Worm (Caenorhabditis elegans) whole organism, mixed stage, embryonic: ENCODE data around the gene Y105C5A.1274.

ENCODE experiments used
- M03D4.4 ChIP-seq: sonication (generic microtip); optimal IDR thresholded peaks from 2 replicates; lab custom pipeline; 2017; ENCODE audit warnings: mild to moderate bottlenecking, missing genetic modification characterization, missing compliant biosample characterization
- bed-3 ChIP-seq: fragments of 200-800 bp; sonication (Bioruptor generic); optimal IDR thresholded peaks from 3 replicates; lab custom pipeline; 2018; ENCODE audit warnings: mild to moderate bottlenecking, missing genetic modification characterization, moderate library complexity, missing compliant biosample characterization
- ceh-39 ChIP-seq: fragments of 150-350 bp; optimal IDR thresholded peaks from 2 replicates; lab custom pipeline; 2014; ENCODE audit warnings: missing biosample characterization, missing genetic modification characterization
- ceh-83 ChIP-seq: fragments of 200-800 bp; sonication (Bioruptor generic); optimal IDR thresholded peaks from 2 replicates; lab custom pipeline; 2018; ENCODE audit warnings: mild to moderate bottlenecking, missing genetic modification characterization, missing compliant biosample characterization
- ces-1 ChIP-seq: fragments of 150-350 bp; optimal IDR thresholded peaks from 2 replicates; lab custom pipeline; 2014; ENCODE audit warnings: missing biosample characterization, missing genetic modification reagents, missing genetic modification characterization
- cnd-1 ChIP-seq: fragments of 200-800 bp; sonication (Bioruptor generic); optimal IDR thresholded peaks from 2 replicates; lab custom pipeline; 2018; ENCODE audit warnings: mild to moderate bottlenecking, missing genetic modification characterization, missing compliant biosample characterization
- drap-1 ChIP-seq: fragments of 200-800 bp; sonication (Bioruptor generic); optimal IDR thresholded peaks from 3 replicates; lab custom pipeline; 2018; ENCODE audit warnings: mild to moderate bottlenecking, missing genetic modification characterization, missing compliant biosample characterization
- elt-1 ChIP-seq: sonication (generic microtip); optimal IDR thresholded peaks from 2 replicates; lab custom pipeline; 2017; ENCODE audit warnings: missing genetic modification characterization, mild to moderate bottlenecking, missing compliant biosample characterization, antibody characterized with exemption, moderate library complexity, borderline replicate concordance; ENCODE audit not compliant: insufficient read depth
- elt-3 ChIP-seq: fragments of 150-350 bp; optimal IDR thresholded peaks from 2 replicates; lab custom pipeline; 2014; ENCODE audit warnings: missing biosample characterization, missing genetic modification characterization
- ham-2 ChIP-seq: fragments of 200-800 bp; sonication (Bioruptor generic); optimal IDR thresholded peaks from 2 replicates; lab custom pipeline; 2018; ENCODE audit warnings: mild to moderate bottlenecking, missing genetic modification characterization, missing compliant biosample characterization
- hlh-1 ChIP-seq: fragments of 150-350 bp; optimal IDR thresholded peaks from 2 replicates; lab custom pipeline; 2014; ENCODE audit warnings: missing biosample characterization, missing genetic modification reagents, missing genetic modification characterization
- lin-13 ChIP-seq: fragments of 150-350 bp; optimal IDR thresholded peaks from 2 replicates; lab custom pipeline; 2014; ENCODE audit warnings: missing biosample characterization, missing genetic modification characterization
- lsy-2 ChIP-seq: fragments of 150-350 bp; optimal IDR thresholded peaks from 2 replicates; lab custom pipeline; 2014; ENCODE audit warnings: missing biosample characterization, missing genetic modification characterization
- mab-5 ChIP-seq: fragments of 150-350 bp; optimal IDR thresholded peaks from 2 replicates; lab custom pipeline; 2014; ENCODE audit warnings: missing biosample characterization, missing genetic modification characterization
- mep-1 ChIP-seq: fragments of 150-350 bp; optimal IDR thresholded peaks from 2 replicates; lab custom pipeline; 2017; ENCODE audit warnings: missing biosample characterization, missing genetic modification reagents, missing genetic modification characterization, inconsistent platforms
- mls-2 ChIP-seq: sonication (generic microtip); optimal IDR thresholded peaks from 2 replicates; lab custom pipeline; 2016; ENCODE audit warnings: mild to moderate bottlenecking, missing genetic modification characterization, moderate library complexity, missing compliant biosample characterization
- nhr-2 ChIP-seq: fragments of 150-350 bp; optimal IDR thresholded peaks from 2 replicates; lab custom pipeline; 2014; ENCODE audit warnings: missing biosample characterization, missing genetic modification characterization
- nhr-237 ChIP-seq: fragments of 150-350 bp; optimal IDR thresholded peaks from 2 replicates; lab custom pipeline; 2014; ENCODE audit warnings: missing biosample characterization, missing genetic modification characterization
- nhr-28 ChIP-seq: fragments of 150-350 bp; optimal IDR thresholded peaks from 2 replicates; lab custom pipeline; 2014; ENCODE audit warnings: missing biosample characterization, missing genetic modification characterization
- nhr-76 ChIP-seq: sonication (generic microtip); optimal IDR thresholded peaks from 2 replicates; lab custom pipeline; 2017; ENCODE audit warnings: missing biosample characterization, missing genetic modification characterization
- pha-4 ChIP-seq: fragments of 150-350 bp; optimal IDR thresholded peaks from 2 replicates; lab custom pipeline; 2018; ENCODE audit warnings: missing biosample characterization, missing genetic modification reagents, missing genetic modification characterization
- sem-2 ChIP-seq: fragments of 200-800 bp; sonication (Bioruptor generic); optimal IDR thresholded peaks from 2 replicates; lab custom pipeline; 2018; ENCODE audit warnings: mild to moderate bottlenecking, missing genetic modification characterization, missing compliant biosample characterization
- snpc-4 ChIP-seq: fragments of 150-350 bp; optimal IDR thresholded peaks from 2 replicates; lab custom pipeline; 2014; ENCODE audit warnings: missing biosample characterization, missing genetic modification characterization
- sptf-1 ChIP-seq: sonication (generic microtip); optimal IDR thresholded peaks from 2 replicates; lab custom pipeline; 2017; ENCODE audit warnings: mild to moderate bottlenecking, missing genetic modification characterization, moderate library complexity, missing compliant biosample characterization
- tbx-8 ChIP-seq: fragments of 200-800 bp; sonication (Bioruptor generic); optimal IDR thresholded peaks from 2 replicates; lab custom pipeline; 2018; ENCODE audit warnings: mild to moderate bottlenecking, missing genetic modification characterization, moderate library complexity, missing compliant biosample characterization
- unc-120 ChIP-seq: sonication (generic microtip); optimal IDR thresholded peaks from 2 replicates; lab custom pipeline; 2017; ENCODE audit warnings: missing genetic modification characterization, missing compliant biosample characterization; ENCODE audit not compliant: poor library complexity, severe bottlenecking
- unc-39 ChIP-seq: fragments of 150-350 bp; optimal IDR thresholded peaks from 2 replicates; lab custom pipeline; 2014; ENCODE audit warnings: missing biosample characterization, missing genetic modification characterization
- unc-62 ChIP-seq: fragments of 150-350 bp; optimal IDR thresholded peaks from 2 replicates; lab custom pipeline; 2014; ENCODE audit warnings: missing biosample characterization, missing genetic modification reagents, missing genetic modification characterization
- zip-8 ChIP-seq: fragments of 150-350 bp; optimal IDR thresholded peaks from 2 replicates; lab custom pipeline; 2014; ENCODE audit warnings: missing biosample characterization, missing genetic modification characterization
- ztf-11 ChIP-seq: fragments of 150-350 bp; optimal IDR thresholded peaks from 2 replicates; lab custom pipeline; 2014; ENCODE audit warnings: missing biosample characterization, missing genetic modification characterization

The Y105C5A.1274 gene

DNA sequence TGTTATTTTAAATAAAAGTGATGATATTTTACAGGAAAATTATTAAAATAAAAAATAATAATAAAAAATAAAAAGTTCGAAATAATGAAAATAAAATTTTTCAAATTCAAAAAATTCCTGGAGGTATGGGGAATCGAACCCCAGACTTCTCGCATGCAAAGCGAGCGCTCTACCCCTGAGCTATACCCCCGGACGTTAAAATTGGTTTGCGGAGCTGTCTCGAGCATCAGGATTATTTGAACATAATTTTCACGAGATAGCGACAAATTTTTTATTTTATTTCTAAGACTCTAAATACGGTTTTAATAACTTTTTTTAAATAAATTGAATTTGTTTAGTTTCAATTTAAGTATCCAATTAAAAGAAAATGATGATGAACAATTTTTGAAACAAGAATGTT lies 30.3 kb upstream of the Y105C5A.1274 start:
- TF ChIP-seq sem-2 (GFP tag; lab: Kevin White, UChicago) (no peak), tbx-8 (GFP tag; lab: Kevin White, UChicago) (no peak), nhr-28 (tag; lab: Kevin White, UChicago) (no peak), lsy-2 (no peak), ztf-11 (tag; lab: Kevin White, UChicago) (no peak), pha-4 (tag; lab: Kevin White, UChicago) (no peak), mep-1 (tag; lab: Kevin White, UChicago) (no peak), ceh-83 (GFP tag; lab: Kevin White, UChicago) (no peak), zip-8 (no peak), lin-13 (tag; lab: Kevin White, UChicago) (no peak), hlh-1 (no peak)
- TF ChIP-seq, all 35 proteins: peak for 0

DNA sequence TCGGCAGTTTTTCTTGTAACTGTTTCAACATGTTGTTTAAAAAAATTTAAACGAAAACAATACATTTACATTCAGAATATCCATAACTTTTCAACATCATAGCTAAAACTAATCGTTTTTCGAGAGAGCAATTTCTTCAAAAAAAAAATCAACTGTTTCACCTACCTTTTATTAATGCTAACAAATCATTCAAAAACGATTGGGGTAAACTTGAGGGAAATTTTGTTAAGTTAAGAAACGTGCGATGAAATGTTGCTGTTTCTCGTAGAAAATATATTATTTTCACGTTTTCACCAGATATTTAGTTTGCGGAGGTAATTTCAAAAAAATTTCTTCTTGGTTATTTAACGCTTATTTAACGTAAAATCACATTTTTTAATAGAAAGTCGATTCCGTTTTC lies 28.1 kb upstream of the Y105C5A.1274 start:
- TF ChIP-seq unc-120 (tag; lab: Kevin White, UChicago), result no peak
- no peak for TF ChIP-seq cnd-1 (tag; lab: Kevin White, UChicago)
- no peak for TF ChIP-seq unc-62
- TF ChIP-seq zip-8, result no peak
- TF ChIP-seq tbx-8 (GFP tag; lab: Kevin White, UChicago), result no peak
- TF ChIP-seq drap-1 (GFP tag; lab: Kevin White, UChicago), result no peak
- TF ChIP-seq lsy-2, result no peak
- TF ChIP-seq nhr-237 (tag; lab: Kevin White, UChicago), result no peak
- TF ChIP-seq sem-2 (GFP tag; lab: Kevin White, UChicago), result no peak
- no peak for TF ChIP-seq mep-1 (tag; lab: Kevin White, UChicago)
- no peak for TF ChIP-seq mab-5
- TF ChIP-seq ham-2 (GFP tag; lab: Kevin White, UChicago), result no peak
- no peak for TF ChIP-seq pha-4 (tag; lab: Kevin White, UChicago)
- TF ChIP-seq ceh-39 (tag; lab: Kevin White, UChicago), result no peak
- no peak for TF ChIP-seq nhr-28 (tag; lab: Kevin White, UChicago)
- no peak for TF ChIP-seq sptf-1 (tag; lab: Kevin White, UChicago)
- TF ChIP-seq elt-3, result no peak
- TF ChIP-seq M03D4.4 (tag; lab: Kevin White, UChicago), result no peak

- no peak for TF ChIP-seq ztf-11 (tag; lab: Kevin White, UChicago)
- no peak for TF ChIP-seq lin-13 (tag; lab: Kevin White, UChicago)
- no peak for TF ChIP-seq sptf-1 (tag; lab: Kevin White, UChicago)
- TF ChIP-seq mep-1 (tag; lab: Kevin White, UChicago), result no peak
- TF ChIP-seq tbx-8 (GFP tag; lab: Kevin White, UChicago), result no peak
- TF ChIP-seq sem-2 (GFP tag; lab: Kevin White, UChicago), result no peak
- TF ChIP-seq lsy-2, result no peak
- TF ChIP-seq mab-5, result no peak
- TF ChIP-seq bed-3 (GFP tag; lab: Kevin White, UChicago), result no peak
- no peak for TF ChIP-seq mls-2 (tag; lab: Kevin White, UChicago)
- TF ChIP-seq unc-62, result no peak
- TF ChIP-seq nhr-2, result no peak
- TF ChIP-seq snpc-4, result no peak
- TF ChIP-seq, all 35 proteins: peak for 0
Observed at ce11 chrIV:15613141-15613540, 21.4 kb upstream of the Y105C5A.1274 start.

ce11 chrIV:15616971-15617370 lies 17.6 kb upstream of the Y105C5A.1274 start, which contains the start of gene Y105C5A.8:
Gene Y105C5A.8 (minus strand): TSS chrIV:15617071.
- no peak for TF ChIP-seq nhr-76
- no peak for TF ChIP-seq nhr-28 (tag; lab: Kevin White, UChicago)
- no peak for TF ChIP-seq lin-13 (tag; lab: Kevin White, UChicago)
- TF ChIP-seq nhr-237 (tag; lab: Kevin White, UChicago), result no peak
- no peak for TF ChIP-seq lsy-2
- no peak for TF ChIP-seq zip-8
- no peak for TF ChIP-seq sem-2 (GFP tag; lab: Kevin White, UChicago)
- no peak for TF ChIP-seq ces-1 (GFP tag; lab: Kevin White, UChicago)
- TF ChIP-seq ceh-39 (tag; lab: Kevin White, UChicago), result no peak
- no peak for TF ChIP-seq ztf-11 (tag; lab: Kevin White, UChicago)

DNA sequence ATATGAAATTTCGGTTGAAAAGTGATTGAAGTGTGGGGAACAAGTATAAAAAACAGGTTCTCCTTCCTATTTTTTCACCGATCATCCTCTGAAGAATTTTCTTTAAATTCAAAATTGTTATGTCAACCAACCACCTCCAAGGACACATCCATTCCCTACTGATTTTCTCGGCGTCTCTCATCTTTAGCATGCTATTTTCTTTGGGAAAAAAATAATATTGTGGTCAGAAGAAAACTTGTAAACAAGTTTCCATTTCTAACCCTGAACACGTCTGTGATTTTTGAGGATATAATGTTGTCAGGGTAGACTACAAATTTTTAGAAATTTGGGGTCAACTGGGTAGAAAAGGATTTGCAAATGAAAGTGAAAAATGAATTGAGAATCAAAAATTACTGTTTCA lies 16.9 kb upstream of the Y105C5A.1274 start:
- TF ChIP-seq elt-1 (no peak), unc-39 (tag; lab: Kevin White, UChicago) (no peak)

DNA sequence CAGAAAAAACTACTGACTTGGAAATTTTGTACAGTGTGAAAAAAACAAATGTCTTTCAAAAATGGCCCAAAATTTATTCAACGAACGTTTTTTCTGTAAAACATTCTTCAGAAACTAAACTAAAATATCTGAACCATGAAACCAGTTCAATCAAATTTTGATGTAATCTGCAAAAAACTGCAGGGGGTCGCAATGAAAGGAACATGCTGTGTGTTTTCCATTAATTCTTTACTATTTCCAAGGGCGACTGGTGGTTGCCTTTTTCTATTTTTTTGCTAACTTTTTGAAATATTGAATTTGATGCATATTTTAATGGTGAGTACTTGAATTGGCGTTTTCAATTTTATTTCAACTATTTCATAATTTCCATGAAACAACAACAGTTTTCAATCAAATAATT lies 3.3 kb upstream of the Y105C5A.1274 start, which contains the start of gene Y105C5A.9:
Y105C5A.9 (plus strand) TSS at position 301 of the 400 bp plus-strand sequence.
- TF ChIP-seq unc-39 (tag; lab: Kevin White, UChicago), result no peak
- TF ChIP-seq nhr-2, result no peak
- no peak for TF ChIP-seq mep-1 (tag; lab: Kevin White, UChicago)
- no peak for TF ChIP-seq nhr-76
- TF ChIP-seq bed-3 (GFP tag; lab: Kevin White, UChicago), result no peak
- no peak for TF ChIP-seq nhr-28 (tag; lab: Kevin White, UChicago)
- TF ChIP-seq tbx-8 (GFP tag; lab: Kevin White, UChicago), result no peak
